Fruit fly (Drosophila melanogaster) S2 (cell line): ENCODE data around the gene mor.

Experiments
- CG8478 ChIP-seq: fragments of >200 bp; optimal IDR thresholded peaks from 2 replicates; lab custom pipeline; 2018
- CTCF ChIP-seq, 2 experiments: fragments of >200 bp; optimal IDR thresholded peaks; 2 replicates each; lab custom pipeline; 2018

DNA sequence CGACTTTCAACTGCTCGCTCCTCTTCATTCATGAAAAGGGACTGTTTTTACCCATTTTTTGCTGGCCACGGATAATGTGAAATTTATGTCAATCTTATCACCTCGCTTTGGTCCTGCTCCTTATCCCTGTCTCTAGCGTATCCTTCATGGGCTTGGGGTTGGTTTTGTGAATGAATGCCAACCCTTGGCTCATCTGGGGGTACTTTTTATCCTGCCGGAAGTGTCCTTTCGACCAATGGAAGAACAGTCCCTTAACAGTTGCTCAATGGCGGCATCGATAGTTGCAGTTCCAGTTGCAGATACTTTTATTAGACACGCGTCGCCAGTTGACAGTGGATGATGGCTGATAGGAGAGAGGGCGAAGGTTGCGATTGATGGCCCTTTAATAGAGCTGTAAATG, 40.9 kb upstream of the mor start:
- TF ChIP-seq CTCF (optimal IDR thresholded peaks at IDR 0.05; lab: Kevin White, UChicago), result no peak
- TF ChIP-seq CG8478 (lab: Kevin White, UChicago), result no peak
